Fruit fly (Drosophila melanogaster) whole organism, prepupa: Measurements from ENCODE around the gene Nlg1.

ENCODE experiments used
- Blimp-1 ChIP-seq: fragments of 200-800 bp; sonication (Bioruptor generic); optimal IDR thresholded peaks from 3 replicates; lab custom pipeline; 2017; ENCODE audit warnings: missing biosample characterization, missing genetic modification characterization, mild to moderate bottlenecking, moderate library complexity, missing genetic modification reagents
- CG10631 ChIP-seq: fragments of 200-800 bp; sonication (Bioruptor generic); optimal IDR thresholded peaks from 2 replicates; lab custom pipeline; 2016; ENCODE audit warnings: missing biosample characterization, missing genetic modification characterization
- CG10669 ChIP-seq: fragments of 200-800 bp; sonication (Bioruptor generic); optimal IDR thresholded peaks from 3 replicates; lab custom pipeline; 2018; ENCODE audit warnings: missing biosample characterization, mild to moderate bottlenecking, missing genetic modification characterization, moderate library complexity
- CG11294 ChIP-seq: fragments of 200-800 bp; sonication (Bioruptor generic); IDR thresholded peaks from 2 replicates; pipeline ENCODE4 v1.3.6; 2022; ENCODE audit warnings: missing biosample characterization, missing genetic modification characterization
- CG11762 ChIP-seq: fragments of 200-800 bp; sonication (Bioruptor generic); optimal IDR thresholded peaks from 3 replicates; lab custom pipeline; 2016; ENCODE audit warnings: missing biosample characterization, missing genetic modification characterization; ENCODE audit not compliant: insufficient read depth
- CG11902 ChIP-seq: fragments of 200-800 bp; sonication (Bioruptor generic); optimal IDR thresholded peaks from 3 replicates; lab custom pipeline; 2016; ENCODE audit warnings: missing biosample characterization, missing genetic modification characterization
- CG15336 ChIP-seq: fragments of 200-800 bp; sonication (Bioruptor generic); IDR thresholded peaks from 2 replicates; pipeline ENCODE4 v1.3.6; 2022; ENCODE audit warnings: missing biosample characterization, missing genetic modification characterization
- CG16779 ChIP-seq: fragments of 200-800 bp; sonication (Bioruptor generic); optimal IDR thresholded peaks from 3 replicates; lab custom pipeline; 2017; ENCODE audit warnings: missing biosample characterization, mild to moderate bottlenecking, missing genetic modification characterization
- CG31627 ChIP-seq: fragments of 200-800 bp; sonication (Bioruptor generic); optimal IDR thresholded peaks from 3 replicates; lab custom pipeline; 2016; ENCODE audit warnings: missing biosample characterization, missing genetic modification characterization
- CG32006 ChIP-seq: fragments of 200-800 bp; sonication (Bioruptor generic); optimal IDR thresholded peaks from 3 replicates; lab custom pipeline; 2017; ENCODE audit warnings: missing biosample characterization, mild to moderate bottlenecking, missing genetic modification characterization
- CG34406 ChIP-seq: fragments of 200-800 bp; sonication (Bioruptor generic); optimal IDR thresholded peaks from 3 replicates; lab custom pipeline; 2016; ENCODE audit warnings: missing biosample characterization, missing genetic modification characterization
- CG3919 ChIP-seq: fragments of 200-800 bp; sonication (Bioruptor generic); optimal IDR thresholded peaks from 3 replicates; lab custom pipeline; 2016; ENCODE audit warnings: missing biosample characterization, missing genetic modification characterization
- CG4318 ChIP-seq: fragments of 200-800 bp; sonication (Bioruptor generic); optimal IDR thresholded peaks from 3 replicates; lab custom pipeline; 2017; ENCODE audit warnings: missing biosample characterization, mild to moderate bottlenecking, missing genetic modification characterization
- CG6792 ChIP-seq: fragments of 200-800 bp; sonication (Bioruptor generic); optimal IDR thresholded peaks from 3 replicates; lab custom pipeline; 2016; ENCODE audit warnings: missing biosample characterization, missing genetic modification characterization
- CG6808 ChIP-seq: fragments of 200-800 bp; sonication (Bioruptor generic); optimal IDR thresholded peaks from 3 replicates; lab custom pipeline; 2017; ENCODE audit warnings: missing biosample characterization, missing genetic modification characterization, mild to moderate bottlenecking, moderate library complexity, missing genetic modification reagents
- CG6854 ChIP-seq: fragments of 200-800 bp; sonication (Bioruptor generic); optimal IDR thresholded peaks from 2 replicates; lab custom pipeline; 2017; ENCODE audit warnings: missing biosample characterization, mild to moderate bottlenecking, missing genetic modification characterization
- CG7368 ChIP-seq: fragments of 200-800 bp; sonication (Bioruptor generic); optimal IDR thresholded peaks from 3 replicates; lab custom pipeline; 2016; ENCODE audit warnings: missing biosample characterization, missing genetic modification characterization
- CG8119 ChIP-seq: fragments of 200-800 bp; sonication (Bioruptor generic); IDR thresholded peaks from 3 replicates; pipeline ENCODE4 v1.3.6; 2022; ENCODE audit warnings: missing biosample characterization, missing genetic modification characterization
- CG8319 ChIP-seq: fragments of 200-800 bp; sonication (Bioruptor generic); optimal IDR thresholded peaks from 3 replicates; lab custom pipeline; 2016; ENCODE audit warnings: missing biosample characterization, missing genetic modification characterization
- CG9139 ChIP-seq: fragments of 200-800 bp; sonication (Bioruptor generic); optimal IDR thresholded peaks from 3 replicates; lab custom pipeline; 2017; ENCODE audit warnings: missing biosample characterization, mild to moderate bottlenecking, missing genetic modification characterization
- Eip78C ChIP-seq: fragments of 200-800 bp; sonication (Bioruptor generic); peaks from one replicate; lab custom pipeline; 2016; ENCODE audit warnings: missing biosample characterization, missing genetic modification characterization
- Eip93F ChIP-seq: fragments of 200-800 bp; sonication (Bioruptor generic); optimal IDR thresholded peaks from 2 replicates; lab custom pipeline; 2016; ENCODE audit warnings: missing biosample characterization, mild to moderate bottlenecking, missing genetic modification characterization
- Ets21C ChIP-seq: fragments of 200-800 bp; sonication (Bioruptor generic); optimal IDR thresholded peaks from 3 replicates; lab custom pipeline; 2016; ENCODE audit warnings: missing biosample characterization, missing genetic modification characterization
- Ets96B ChIP-seq: fragments of 200-800 bp; optimal IDR thresholded peaks from 2 replicates; lab custom pipeline; 2019; ENCODE audit warnings: missing biosample characterization, mild to moderate bottlenecking, missing genetic modification characterization, moderate library complexity
- Hr39 ChIP-seq: fragments of 200-800 bp; sonication (Bioruptor generic); optimal IDR thresholded peaks from 2 replicates; lab custom pipeline; 2016; ENCODE audit warnings: missing biosample characterization, missing genetic modification characterization
- Hr4 ChIP-seq: fragments of 200-800 bp; sonication (Bioruptor generic); optimal IDR thresholded peaks from 3 replicates; lab custom pipeline; 2016; ENCODE audit warnings: missing biosample characterization, missing genetic modification characterization
- Met ChIP-seq: fragments of 200-800 bp; sonication (Bioruptor generic); optimal IDR thresholded peaks from 3 replicates; lab custom pipeline; 2016; ENCODE audit warnings: missing biosample characterization, missing genetic modification characterization
- OdsH ChIP-seq: fragments of 200-800 bp; sonication (Bioruptor generic); optimal IDR thresholded peaks from 3 replicates; lab custom pipeline; 2016; ENCODE audit warnings: missing biosample characterization, missing genetic modification characterization
- Sox14 ChIP-seq: fragments of 200-800 bp; sonication (Bioruptor generic); optimal IDR thresholded peaks from 3 replicates; lab custom pipeline; 2016; ENCODE audit warnings: missing biosample characterization, missing genetic modification characterization
- Sox15 ChIP-seq: fragments of 200-800 bp; sonication (Bioruptor generic); optimal IDR thresholded peaks from 3 replicates; lab custom pipeline; 2016; ENCODE audit warnings: missing biosample characterization, missing genetic modification characterization
- achi ChIP-seq: fragments of 200-800 bp; sonication (Bioruptor generic); optimal IDR thresholded peaks from 3 replicates; lab custom pipeline; 2016; ENCODE audit warnings: missing biosample characterization, missing genetic modification characterization
- cyc ChIP-seq: fragments of 200-800 bp; sonication (Bioruptor generic); optimal IDR thresholded peaks from 3 replicates; lab custom pipeline; 2016; ENCODE audit warnings: missing biosample characterization, missing genetic modification characterization
- dsx ChIP-seq: fragments of 200-800 bp; optimal IDR thresholded peaks from 3 replicates; lab custom pipeline; 2019; ENCODE audit warnings: missing biosample characterization, mild to moderate bottlenecking, missing genetic modification characterization, moderate library complexity; ENCODE audit not compliant: poor library complexity, severe bottlenecking
- eg ChIP-seq: fragments of 200-800 bp; sonication (Bioruptor generic); IDR thresholded peaks from 3 replicates; pipeline ENCODE4 v1.3.6; 2022; ENCODE audit warnings: missing biosample characterization, missing genetic modification characterization
- esn ChIP-seq: fragments of 200-800 bp; sonication (Bioruptor generic); optimal IDR thresholded peaks from 2 replicates; lab custom pipeline; 2016; ENCODE audit warnings: missing biosample characterization, mild to moderate bottlenecking, missing genetic modification characterization, moderate library complexity
- fd59A ChIP-seq: fragments of 200-800 bp; sonication (Bioruptor generic); optimal IDR thresholded peaks from 2 replicates; lab custom pipeline; 2017; ENCODE audit warnings: missing biosample characterization, mild to moderate bottlenecking, missing genetic modification characterization, missing genetic modification reagents
- fd85E ChIP-seq: fragments of 200-800 bp; sonication (Bioruptor generic); optimal IDR thresholded peaks from 3 replicates; lab custom pipeline; 2016; ENCODE audit warnings: missing biosample characterization, missing genetic modification characterization
- lz ChIP-seq: fragments of 200-800 bp; sonication (Bioruptor generic); optimal IDR thresholded peaks from 3 replicates; lab custom pipeline; 2016; ENCODE audit warnings: missing biosample characterization, missing genetic modification characterization
- net ChIP-seq: fragments of 200-800 bp; sonication (Bioruptor generic); optimal IDR thresholded peaks from 3 replicates; lab custom pipeline; 2016; ENCODE audit warnings: missing biosample characterization, missing genetic modification characterization
- pdm3 ChIP-seq: fragments of 200-800 bp; sonication (Bioruptor generic); optimal IDR thresholded peaks from 3 replicates; lab custom pipeline; 2016; ENCODE audit warnings: missing biosample characterization, missing genetic modification characterization
- salr ChIP-seq, 2 experiments: fragments of 200-800 bp; sonication (Bioruptor generic); optimal IDR thresholded peaks; 3 replicates each; lab custom pipeline; 2016 to 2018; ENCODE audit warnings: missing biosample characterization in 2 of 2, missing genetic modification characterization in 2 of 2, mild to moderate bottlenecking in 1 of 2
- spab ChIP-seq: fragments of 200-800 bp; sonication (Bioruptor generic); optimal IDR thresholded peaks from 2 replicates; lab custom pipeline; 2017; ENCODE audit warnings: missing biosample characterization, mild to moderate bottlenecking, missing genetic modification characterization, missing genetic modification reagents
- ss ChIP-seq, 2 experiments: fragments of 200-800 bp; sonication (Bioruptor generic); optimal IDR thresholded peaks; 2 replicates in 1 of 2; 3 replicates in 1 of 2; lab custom pipeline; 2017 to 2018; ENCODE audit warnings: mild to moderate bottlenecking in 2 of 2, missing biosample characterization in 2 of 2, missing genetic modification characterization in 2 of 2, moderate library complexity in 1 of 2
- svp ChIP-seq: fragments of 200-800 bp; sonication (Bioruptor generic); peaks from one replicate; lab custom pipeline; 2016; ENCODE audit warnings: missing biosample characterization, missing genetic modification characterization
- topi ChIP-seq: fragments of 200-800 bp; sonication (Bioruptor generic); optimal IDR thresholded peaks from 3 replicates; lab custom pipeline; 2016; ENCODE audit warnings: missing biosample characterization, missing genetic modification characterization
- vri ChIP-seq: fragments of 200-800 bp; sonication (Bioruptor generic); optimal IDR thresholded peaks from 3 replicates; lab custom pipeline; 2016; ENCODE audit warnings: missing biosample characterization, mild to moderate bottlenecking, missing genetic modification characterization

The Nlg1 gene

dm6 chr3R:7645909-7646609, 12.0 kb upstream of the Nlg1 start (continued):
- TF ChIP-seq CG3919 (peak; percentile 55), CG7368 (GFP tag; lab: Kevin White, UChicago) (peak; percentile 16), Sox14 (GFP tag; lab: Kevin White, UChicago) (peak; percentile 15), Met (GFP tag; lab: Kevin White, UChicago) (no peak), eg (GFP tag; lab: Robert Waterston, UW) (no peak), CG16779 (tag; lab: Kevin White, UChicago) (peak; percentile 44), pdm3 (GFP tag; lab: Kevin White, UChicago) (peak; percentile 43), fd59A (peak; percentile 39), esn (GFP tag; lab: Kevin White, UChicago) (no peak), fd85E (GFP tag; lab: Kevin White, UChicago) (no peak), net (GFP tag; lab: Kevin White, UChicago) (peak; percentile 15), salr (GFP tag; optimal IDR thresholded peaks at IDR 0.05; lab: Kevin White, UChicago) (peak in 1 of 2 experiments; percentile 42), CG8119 (GFP tag; lab: Robert Waterston, UW) (no peak; the same call in 2 of the 3 replicates), Eip93F (GFP tag; lab: Kevin White, UChicago) (no peak), CG9139 (GFP tag; lab: Kevin White, UChicago) (no peak), dsx (GFP tag; lab: Kevin White, UChicago) (peak; percentile 43), CG10631 (GFP tag; lab: Kevin White, UChicago) (peak; percentile 65), CG34406 (GFP tag; lab: Kevin White, UChicago) (peak; percentile 20), Eip78C (GFP tag; lab: Kevin White, UChicago) (peak; percentile 85), Ets21C (GFP tag; lab: Kevin White, UChicago) (no peak), achi (GFP tag; lab: Kevin White, UChicago) (peak; percentile 43), CG4318 (peak; percentile 11), CG6792 (GFP tag; lab: Kevin White, UChicago) (peak; percentile 18), ss (GFP tag; optimal IDR thresholded peaks at IDR 0.05; lab: Kevin White, UChicago) (peak in 1 of 2 experiments; percentile 57), CG11762 (GFP tag; lab: Kevin White, UChicago) (peak; percentile 27), Hr39 (peak; percentile 14), spab (peak; percentile 69), CG32006 (GFP tag; lab: Kevin White, UChicago) (peak; percentile 59), cyc (GFP tag; lab: Kevin White, UChicago) (peak; percentile 3), lz (peak; percentile 1), CG31627 (GFP tag; lab: Kevin White, UChicago) (no peak)

- TF ChIP-seq svp (GFP tag; lab: Kevin White, UChicago) (peak; percentile 51), topi (no peak), Ets96B (tag; lab: Kevin White, UChicago) (peak; percentile 65), Met (GFP tag; lab: Kevin White, UChicago) (no peak), CG10669 (GFP tag; lab: Kevin White, UChicago) (peak; percentile 66), lz (no peak), vri (GFP tag; lab: Kevin White, UChicago) (no peak), CG11762 (GFP tag; lab: Kevin White, UChicago) (peak; percentile 5), CG8319 (no peak), Hr4 (GFP tag; lab: Kevin White, UChicago) (peak; percentile 45), CG4318 (peak; percentile 44), spab (peak; percentile 55), CG10631 (GFP tag; lab: Kevin White, UChicago) (peak; percentile 66), CG15336 (GFP tag; lab: Robert Waterston, UW) (peak; percentile 50), CG6808 (GFP tag; lab: Kevin White, UChicago) (peak; percentile 59), OdsH (peak; percentile 51), CG11294 (GFP tag; lab: Robert Waterston, UW) (no peak), Ets21C (GFP tag; lab: Kevin White, UChicago) (no peak), CG34406 (GFP tag; lab: Kevin White, UChicago) (peak; percentile 46), Sox15 (no peak), Sox14 (GFP tag; lab: Kevin White, UChicago) (no peak), pdm3 (GFP tag; lab: Kevin White, UChicago) (peak; percentile 26), fd59A (peak; percentile 54), CG31627 (GFP tag; lab: Kevin White, UChicago) (no peak), ss (GFP tag; optimal IDR thresholded peaks at IDR 0.05; lab: Kevin White, UChicago) (peak; percentile 30 to 64), Blimp-1 (GFP tag; lab: Kevin White, UChicago) (no peak), CG6792 (GFP tag; lab: Kevin White, UChicago) (peak; percentile 5), CG11902 (GFP tag; lab: Kevin White, UChicago) (no peak), CG6854 (GFP tag; lab: Kevin White, UChicago) (no peak), Eip78C (GFP tag; lab: Kevin White, UChicago) (peak; percentile 84), CG9139 (GFP tag; lab: Kevin White, UChicago) (no peak), esn (GFP tag; lab: Kevin White, UChicago) (no peak), CG16779 (tag; lab: Kevin White, UChicago) (peak; percentile 48)
Measured at dm6 chr3R:7650965-7651364, 7.1 kb upstream of the Nlg1 start.
